Fruit fly (Drosophila melanogaster) whole organism, prepupa: ENCODE data around the gene Idgf2.
A peak's percentile ranks its signal among the peaks of the same experiment; 100 is the strongest.

Experiments
- CG10669 ChIP-seq: fragments of 200-800 bp; sonication (Bioruptor generic); optimal IDR thresholded peaks from 3 replicates; lab custom pipeline; 2018; ENCODE audit warnings: missing biosample characterization, mild to moderate bottlenecking, missing genetic modification characterization, moderate library complexity
- CG1621 ChIP-seq: fragments of 200-800 bp; sonication (Bioruptor generic); optimal IDR thresholded peaks from 3 replicates; lab custom pipeline; 2018; ENCODE audit warnings: missing biosample characterization, mild to moderate bottlenecking, missing genetic modification characterization
- CG34406 ChIP-seq: fragments of 200-800 bp; sonication (Bioruptor generic); optimal IDR thresholded peaks from 3 replicates; lab custom pipeline; 2016; ENCODE audit warnings: missing biosample characterization, missing genetic modification characterization
- CG3919 ChIP-seq: fragments of 200-800 bp; sonication (Bioruptor generic); optimal IDR thresholded peaks from 3 replicates; lab custom pipeline; 2016; ENCODE audit warnings: missing biosample characterization, missing genetic modification characterization
- Hr4 ChIP-seq: fragments of 200-800 bp; sonication (Bioruptor generic); optimal IDR thresholded peaks from 3 replicates; lab custom pipeline; 2016; ENCODE audit warnings: missing biosample characterization, missing genetic modification characterization
- Sox102F ChIP-seq: fragments of 200-800 bp; sonication (Bioruptor generic); optimal IDR thresholded peaks from 2 replicates; lab custom pipeline; 2016; ENCODE audit warnings: missing biosample characterization, mild to moderate bottlenecking, missing genetic modification characterization
- dac ChIP-seq: fragments of 200-800 bp; sonication (Bioruptor generic); optimal IDR thresholded peaks from 2 replicates; lab custom pipeline; 2017; ENCODE audit warnings: missing biosample characterization, mild to moderate bottlenecking, missing genetic modification characterization
- dsx ChIP-seq: fragments of 200-800 bp; optimal IDR thresholded peaks from 3 replicates; lab custom pipeline; 2019; ENCODE audit warnings: missing biosample characterization, mild to moderate bottlenecking, missing genetic modification characterization, moderate library complexity; ENCODE audit not compliant: poor library complexity, severe bottlenecking
- eg ChIP-seq: fragments of 200-800 bp; sonication (Bioruptor generic); IDR thresholded peaks from 3 replicates; pipeline ENCODE4 v1.3.6; 2022; ENCODE audit warnings: missing biosample characterization, missing genetic modification characterization
- fkh ChIP-seq: fragments of 200-800 bp; sonication (Bioruptor generic); optimal IDR thresholded peaks from 3 replicates; lab custom pipeline; 2017; ENCODE audit warnings: missing biosample characterization, mild to moderate bottlenecking, missing genetic modification characterization, moderate library complexity
- net ChIP-seq: fragments of 200-800 bp; sonication (Bioruptor generic); optimal IDR thresholded peaks from 3 replicates; lab custom pipeline; 2016; ENCODE audit warnings: missing biosample characterization, missing genetic modification characterization
- ss ChIP-seq, 2 experiments: fragments of 200-800 bp; sonication (Bioruptor generic); optimal IDR thresholded peaks; 2 replicates in 1 of 2; 3 replicates in 1 of 2; lab custom pipeline; 2017 to 2018; ENCODE audit warnings: mild to moderate bottlenecking in 2 of 2, missing biosample characterization in 2 of 2, missing genetic modification characterization in 2 of 2, moderate library complexity in 1 of 2
- topi ChIP-seq: fragments of 200-800 bp; sonication (Bioruptor generic); optimal IDR thresholded peaks from 3 replicates; lab custom pipeline; 2016; ENCODE audit warnings: missing biosample characterization, missing genetic modification characterization

Idgf2 gene

dm6 chr2L:16498100-16498499 is 51.0 kb downstream of the Idgf2 start (continued):
- TF ChIP-seq net (GFP tag; lab: Kevin White, UChicago) = peak; percentile 29
- TF ChIP-seq ss (GFP tag; optimal IDR thresholded peaks at IDR 0.05; lab: Kevin White, UChicago) = no peak
- TF ChIP-seq CG34406 (GFP tag; lab: Kevin White, UChicago) = no peak
- TF ChIP-seq eg (GFP tag; lab: Robert Waterston, UW) = peak; percentile 77
- peak; percentile 48 for TF ChIP-seq Sox102F
- peak; percentile 38 for TF ChIP-seq topi
- TF ChIP-seq Hr4 (GFP tag; lab: Kevin White, UChicago) = peak; percentile 68
- TF ChIP-seq dsx = no peak
- no peak for TF ChIP-seq fkh (GFP tag; lab: Kevin White, UChicago)
- no peak for TF ChIP-seq CG1621 (tag; lab: Kevin White, UChicago)
- TF ChIP-seq, all 60 proteins: peak for 36

DNA sequence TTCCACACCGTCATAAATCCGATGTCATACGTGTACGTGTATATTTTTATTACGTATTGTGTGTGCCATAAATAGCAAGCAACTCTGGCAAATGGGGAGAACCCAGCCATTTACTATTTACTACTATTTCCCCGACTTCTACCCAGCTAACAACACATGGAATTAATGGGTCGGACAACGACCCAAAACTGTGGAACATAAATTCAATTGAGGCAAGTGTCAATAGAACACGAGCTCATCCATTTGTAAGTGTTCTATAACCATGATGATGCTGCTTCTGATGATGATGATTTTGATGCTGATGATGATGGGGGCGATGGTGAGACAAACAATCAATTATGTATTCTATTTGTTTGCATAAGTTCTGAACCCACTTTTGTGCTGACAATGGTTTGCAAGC is 52.4 kb downstream of the Idgf2 start:
- TF ChIP-seq CG10669 (GFP tag; lab: Kevin White, UChicago) (no peak), CG3919 (no peak), fkh (GFP tag; lab: Kevin White, UChicago) (peak; percentile 56), dac (GFP tag; lab: Kevin White, UChicago) (no peak)
